Fruit fly (Drosophila melanogaster) whole organism, embryonic: ENCODE measurements around the gene Dus3.
A peak's percentile ranks its signal among the peaks of the same experiment; 100 is the strongest.

Source experiments
- CG10209 ChIP-seq: fragments of 200-800 bp; sonication (Bioruptor generic); optimal IDR thresholded peaks from 3 replicates; lab custom pipeline; 2017; ENCODE audit warnings: missing biosample characterization, mild to moderate bottlenecking, missing genetic modification characterization, missing genetic modification reagents
- CG1024 ChIP-seq: fragments of 200-800 bp; sonication (Bioruptor generic); IDR thresholded peaks from 2 replicates; pipeline ENCODE4 v1.3.6; 2022; ENCODE audit warnings: missing biosample characterization, missing genetic modification characterization
- CG11093 ChIP-seq: fragments of 200-800 bp; sonication (Bioruptor generic); IDR thresholded peaks from 3 replicates; pipeline ENCODE4 v1.3.6; 2022; ENCODE audit warnings: missing biosample characterization, missing genetic modification characterization
- CG11456 ChIP-seq: fragments of 200-800 bp; sonication (Bioruptor generic); IDR thresholded peaks from 3 replicates; pipeline ENCODE4 v1.3.6; 2022; ENCODE audit warnings: missing biosample characterization, missing genetic modification characterization
- CG12769 ChIP-seq: fragments of 200-800 bp; sonication (Bioruptor generic); optimal IDR thresholded peaks from 2 replicates; lab custom pipeline; 2019; ENCODE audit warnings: missing biosample characterization, mild to moderate bottlenecking, missing genetic modification characterization, moderate library complexity
- CG13424 ChIP-seq: fragments of 200-800 bp; sonication (Bioruptor generic); optimal IDR thresholded peaks from 2 replicates; lab custom pipeline; 2019; ENCODE audit warnings: missing biosample characterization, mild to moderate bottlenecking, missing genetic modification characterization, moderate library complexity
- CG13894 ChIP-seq: fragments of 200-800 bp; sonication (Bioruptor generic); optimal IDR thresholded peaks from 3 replicates; lab custom pipeline; 2018; ENCODE audit warnings: missing biosample characterization, mild to moderate bottlenecking, missing genetic modification characterization, moderate library complexity
- CG14050 ChIP-seq: fragments of 200-800 bp; sonication (Bioruptor generic); IDR thresholded peaks from 3 replicates; pipeline ENCODE4 v1.3.6; 2022; ENCODE audit warnings: missing biosample characterization, missing genetic modification characterization
- CG16779 ChIP-seq: fragments of 200-800 bp; sonication (Bioruptor generic); IDR thresholded peaks from 2 replicates; pipeline ENCODE4 v1.3.6; 2022; ENCODE audit warnings: missing biosample characterization, missing genetic modification characterization
- CG17186 ChIP-seq: fragments of 200-800 bp; sonication (Bioruptor generic); optimal IDR thresholded peaks from 3 replicates; lab custom pipeline; 2017; ENCODE audit warnings: missing biosample characterization, missing genetic modification reagents, missing genetic modification characterization
- CG2120 ChIP-seq: fragments of 200-800 bp; sonication (Bioruptor generic); optimal IDR thresholded peaks from 3 replicates; lab custom pipeline; 2016; ENCODE audit warnings: missing biosample characterization, missing genetic modification characterization
- CG32532 ChIP-seq: fragments of 200-800 bp; sonication (Bioruptor generic); IDR thresholded peaks from 2 replicates; pipeline ENCODE4 v1.3.6; 2022; ENCODE audit warnings: missing biosample characterization, missing genetic modification characterization
- CG32772 ChIP-seq: fragments of 200-800 bp; sonication (Bioruptor generic); IDR thresholded peaks from 2 replicates; pipeline ENCODE4 v1.3.6; 2022; ENCODE audit warnings: missing biosample characterization, missing genetic modification characterization
- CG3995 ChIP-seq: fragments of 200-800 bp; sonication (Bioruptor generic); optimal IDR thresholded peaks from 3 replicates; lab custom pipeline; 2016; ENCODE audit warnings: missing biosample characterization, missing genetic modification characterization
- CG6254 ChIP-seq: fragments of 200-800 bp; sonication (Bioruptor generic); optimal IDR thresholded peaks from 3 replicates; lab custom pipeline; 2017; ENCODE audit warnings: mild to moderate bottlenecking, missing biosample characterization, missing genetic modification reagents, missing genetic modification characterization
- CG7928 ChIP-seq: fragments of 200-800 bp; sonication (Bioruptor generic); optimal IDR thresholded peaks from 2 replicates; lab custom pipeline; 2017; ENCODE audit warnings: missing biosample characterization, mild to moderate bottlenecking, missing genetic modification characterization
- CG8281 ChIP-seq: fragments of 200-800 bp; sonication (Bioruptor generic); optimal IDR thresholded peaks from 2 replicates; lab custom pipeline; 2018; ENCODE audit warnings: missing biosample characterization, mild to moderate bottlenecking, missing genetic modification characterization, moderate library complexity
- CG9727 ChIP-seq: fragments of 200-800 bp; sonication (Bioruptor generic); optimal IDR thresholded peaks from 3 replicates; lab custom pipeline; 2017; ENCODE audit warnings: missing biosample characterization, mild to moderate bottlenecking, missing genetic modification characterization
- CG9797 ChIP-seq: fragments of 200-800 bp; sonication (Bioruptor generic); optimal IDR thresholded peaks from 3 replicates; lab custom pipeline; 2018; ENCODE audit warnings: missing biosample characterization, mild to moderate bottlenecking, missing genetic modification characterization
- CG9876 ChIP-seq: fragments of 200-800 bp; sonication (Bioruptor generic); optimal IDR thresholded peaks from 2 replicates; lab custom pipeline; 2016; ENCODE audit warnings: missing biosample characterization, missing genetic modification characterization
- CoRest ChIP-seq: fragments of 200-800 bp; sonication (Bioruptor generic); optimal IDR thresholded peaks from 3 replicates; lab custom pipeline; 2018; ENCODE audit warnings: missing biosample characterization, mild to moderate bottlenecking, missing genetic modification characterization, moderate library complexity
- Dfd ChIP-seq, 2 experiments: fragments of >200 bp; optimal IDR thresholded peaks; 2 replicates each; lab custom pipeline; 2017; ENCODE audit warnings: missing biosample characterization in 2 of 2, missing genetic modification characterization in 2 of 2
- Dref ChIP-seq: fragments of 200-800 bp; sonication (Bioruptor generic); IDR thresholded peaks from 2 replicates; pipeline ENCODE4 v1.3.6; 2022; ENCODE audit warnings: missing biosample characterization, missing genetic modification characterization
- HLH3B ChIP-seq: fragments of 200-800 bp; sonication (Bioruptor generic); IDR thresholded peaks from 2 replicates; pipeline ENCODE4 v1.3.6; 2022; ENCODE audit warnings: missing biosample characterization, missing genetic modification characterization
- Hmx ChIP-seq: fragments of 200-800 bp; sonication (Bioruptor generic); optimal IDR thresholded peaks from 2 replicates; lab custom pipeline; 2016; ENCODE audit warnings: missing biosample characterization, missing genetic modification characterization
- Hr39 ChIP-seq: fragments of >200 bp; optimal IDR thresholded peaks from 2 replicates; lab custom pipeline; 2017
- Lhr ChIP-seq: fragments of 200-800 bp; sonication (Bioruptor generic); optimal IDR thresholded peaks from 3 replicates; lab custom pipeline; 2017; ENCODE audit warnings: mild to moderate bottlenecking, missing biosample characterization, missing genetic modification reagents, missing genetic modification characterization
- Max ChIP-seq: fragments of 200-800 bp; sonication (Bioruptor generic); optimal IDR thresholded peaks from 2 replicates; lab custom pipeline; 2016; ENCODE audit warnings: missing biosample characterization, mild to moderate bottlenecking, missing genetic modification characterization
- Med ChIP-seq: fragments of 200-800 bp; sonication (Bioruptor generic); peaks from one replicate; lab custom pipeline; 2016; ENCODE audit warnings: missing biosample characterization, missing genetic modification characterization, mild to moderate bottlenecking, inconsistent platforms, moderate library complexity
- NfI ChIP-seq: fragments of 200-800 bp; sonication (Bioruptor generic); optimal IDR thresholded peaks from 3 replicates; lab custom pipeline; 2018; ENCODE audit warnings: missing biosample characterization, mild to moderate bottlenecking, missing genetic modification characterization, moderate library complexity
- PHDP ChIP-seq: fragments of 200-800 bp; sonication (Bioruptor generic); optimal IDR thresholded peaks from 3 replicates; lab custom pipeline; 2018; ENCODE audit warnings: missing biosample characterization, mild to moderate bottlenecking, missing genetic modification characterization, moderate library complexity
- Pdp1 ChIP-seq, 2 experiments: fragments of 200-800 bp; sonication (Bioruptor generic); optimal IDR thresholded peaks; 3 replicates each; lab custom pipeline; 2016; ENCODE audit warnings: missing biosample characterization in 2 of 2, missing genetic modification characterization in 2 of 2, mild to moderate bottlenecking in 1 of 2, moderate library complexity in 1 of 2
- Stat92E ChIP-seq, 3 experiments: fragments of >200 bp in 2 of 3; fragments of 200-800 bp in 1 of 3; sonication (Bioruptor generic) in 1 of 3; optimal IDR thresholded peaks; 2 replicates each; lab custom pipeline; 2017 to 2019; ENCODE audit warnings: missing biosample characterization in 3 of 3, missing genetic modification characterization in 3 of 3, mild to moderate bottlenecking in 1 of 3, moderate library complexity in 1 of 3
- chinmo ChIP-seq: fragments of 200-800 bp; sonication (Bioruptor generic); IDR thresholded peaks from 4 replicates; pipeline ENCODE4 v1.3.6; 2022; ENCODE audit warnings: missing biosample characterization, missing genetic modification characterization; ENCODE audit not compliant: partially characterized antibody
- disco-r ChIP-seq: fragments of 200-800 bp; sonication (Bioruptor generic); optimal IDR thresholded peaks from 2 replicates; lab custom pipeline; 2016; ENCODE audit warnings: missing biosample characterization, missing genetic modification characterization
- fd102C ChIP-seq: fragments of 200-800 bp; sonication (Bioruptor generic); optimal IDR thresholded peaks from 2 replicates; lab custom pipeline; 2018; ENCODE audit warnings: missing biosample characterization, mild to moderate bottlenecking, missing genetic modification characterization, moderate library complexity
- grau ChIP-seq: fragments of 200-800 bp; optimal IDR thresholded peaks from 3 replicates; lab custom pipeline; 2019; ENCODE audit warnings: missing biosample characterization, mild to moderate bottlenecking, missing genetic modification characterization, moderate library complexity
- jigr1 ChIP-seq: fragments of 200-800 bp; sonication (Bioruptor generic); IDR thresholded peaks from 3 replicates; pipeline ENCODE4 v1.3.6; 2022; ENCODE audit warnings: missing biosample characterization, missing genetic modification characterization
- ken ChIP-seq: fragments of 200-800 bp; sonication (Bioruptor generic); IDR thresholded peaks from 3 replicates; pipeline ENCODE4 v1.3.6; 2022; ENCODE audit warnings: missing biosample characterization, missing genetic modification characterization
- lmd ChIP-seq: fragments of 200-800 bp; sonication (Bioruptor generic); IDR thresholded peaks from 2 replicates; pipeline ENCODE4 v1.3.6; 2022; ENCODE audit warnings: missing biosample characterization, missing genetic modification characterization
- mirr ChIP-seq: fragments of 200-800 bp; sonication (Bioruptor generic); optimal IDR thresholded peaks from 3 replicates; lab custom pipeline; 2018; ENCODE audit warnings: missing biosample characterization, mild to moderate bottlenecking, missing genetic modification characterization
- pan ChIP-seq, 4 experiments: fragments of >200 bp in 3 of 4; fragments of 200-800 bp in 1 of 4; sonication (Bioruptor generic) in 1 of 4; optimal IDR thresholded peaks in 3 of 4; IDR thresholded peaks in 1 of 4; 2 replicates each; pipeline versions ENCODE4 v1.3.6 to Lab custom; 2017 to 2022; ENCODE audit warnings: missing biosample characterization in 2 of 4, missing genetic modification characterization in 2 of 4, mixed read lengths in 1 of 4
- pb ChIP-seq: fragments of 200-800 bp; sonication (Bioruptor generic); optimal IDR thresholded peaks from 3 replicates; lab custom pipeline; 2016; ENCODE audit warnings: missing biosample characterization, missing genetic modification characterization
- peb ChIP-seq: fragments of 200-800 bp; sonication (Bioruptor generic); IDR thresholded peaks from 2 replicates; pipeline ENCODE4 v1.3.6; 2022; ENCODE audit warnings: missing biosample characterization, missing genetic modification characterization
- pros ChIP-seq: fragments of 200-800 bp; sonication (Bioruptor generic); optimal IDR thresholded peaks from 3 replicates; lab custom pipeline; 2019; ENCODE audit warnings: missing biosample characterization, mild to moderate bottlenecking, missing genetic modification characterization, moderate library complexity
- scrt ChIP-seq: fragments of 200-800 bp; sonication (Bioruptor generic); optimal IDR thresholded peaks from 2 replicates; lab custom pipeline; 2018; ENCODE audit warnings: missing biosample characterization, mild to moderate bottlenecking, missing genetic modification characterization, moderate library complexity
- sna ChIP-seq: fragments of 200-800 bp; sonication (Bioruptor generic); IDR thresholded peaks from 2 replicates; pipeline ENCODE4 v1.3.6; 2022; ENCODE audit warnings: missing biosample characterization, missing genetic modification characterization; ENCODE audit not compliant: partially characterized antibody
- trh ChIP-seq: fragments of 200-800 bp; sonication (Bioruptor generic); optimal IDR thresholded peaks from 2 replicates; lab custom pipeline; 2016; ENCODE audit warnings: missing biosample characterization, missing genetic modification characterization
- twi ChIP-seq: fragments of 200-800 bp; optimal IDR thresholded peaks from 2 replicates; lab custom pipeline; 2019; ENCODE audit warnings: missing biosample characterization, mild to moderate bottlenecking, missing genetic modification characterization, moderate library complexity
- usp ChIP-seq: fragments of >200 bp; optimal IDR thresholded peaks from 2 replicates; lab custom pipeline; 2017; ENCODE audit warnings: missing biosample characterization, missing genetic modification characterization
- vvl ChIP-seq: fragments of 200-800 bp; sonication (Bioruptor generic); IDR thresholded peaks from 2 replicates; pipeline ENCODE4 v1.3.6; 2022; ENCODE audit warnings: missing biosample characterization, missing genetic modification characterization

Dus3 gene

DNA sequence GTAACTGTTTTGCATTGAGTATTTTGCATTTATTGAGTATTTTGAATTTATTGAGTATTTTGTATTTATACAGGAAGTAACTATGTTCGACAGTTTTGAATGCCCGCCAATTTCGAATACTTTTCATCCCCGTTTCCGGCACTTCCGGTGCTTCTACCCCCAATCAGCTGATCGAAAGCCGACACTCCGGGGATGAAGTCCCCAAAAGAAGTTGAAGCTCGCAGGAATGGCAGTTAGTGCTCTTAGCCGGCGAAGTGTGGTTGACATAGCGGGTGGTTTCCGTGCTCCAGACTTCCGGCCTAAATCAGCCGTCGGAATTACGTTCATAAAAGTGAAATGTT is 37.4 kb downstream of the Dus3 start, which contains the start of gene sick (continued):
- TF ChIP-seq twi: no peak
- TF ChIP-seq PHDP: peak; percentile 11
- no peak for TF ChIP-seq disco-r (GFP tag; lab: Kevin White, UChicago)
- no peak for TF ChIP-seq CG8281 (tag; lab: Kevin White, UChicago)
- TF ChIP-seq CG32532 (GFP tag; lab: Robert Waterston, UW): no peak
- TF ChIP-seq CG32772: no peak; the same call in 1 of the 2 replicates
- TF ChIP-seq scrt (GFP tag; lab: Kevin White, UChicago): peak; percentile 55
- TF ChIP-seq Pdp1 (GFP tag; optimal IDR thresholded peaks at IDR 0.05; lab: Kevin White, UChicago): no peak
- no peak for TF ChIP-seq vvl (GFP tag; lab: Robert Waterston, UW)
- TF ChIP-seq CG2120: no peak
- no peak for TF ChIP-seq jigr1 (GFP tag; lab: Robert Waterston, UW)
- peak; percentile 27 for TF ChIP-seq mirr (GFP tag; lab: Kevin White, UChicago)
- peak; percentile 4 for TF ChIP-seq CG9727
- TF ChIP-seq Stat92E (GFP tag; optimal IDR thresholded peaks at IDR 0.05; lab: Kevin White, UChicago): no peak
- TF ChIP-seq CG13894 (tag; lab: Kevin White, UChicago): no peak
- no peak for TF ChIP-seq fd102C
- no peak for TF ChIP-seq pan (optimal IDR thresholded peaks at IDR 0.05; lab: Kevin White, UChicago)
- TF ChIP-seq pan (GFP tag; optimal IDR thresholded peaks at IDR 0.05 in 1 of 2, IDR thresholded peaks at IDR 0.05 in 1 of 2): no peak
- no peak for TF ChIP-seq HLH3B (GFP tag; lab: Robert Waterston, UW)
- no peak for TF ChIP-seq NfI
- no peak for TF ChIP-seq CG6254 (GFP tag; lab: Kevin White, UChicago)
- no peak for TF ChIP-seq CG1024 (GFP tag; lab: Robert Waterston, UW)
- TF ChIP-seq Hr39 (lab: Kevin White, UChicago): no peak
- no peak for TF ChIP-seq CG17186
- TF ChIP-seq usp: no peak
- no peak for TF ChIP-seq pb (GFP tag; lab: Kevin White, UChicago)
- no peak for TF ChIP-seq lmd
- TF ChIP-seq CG11456 (GFP tag; lab: Robert Waterston, UW): no peak
- peak; percentile 69 for TF ChIP-seq Med (GFP tag; lab: Kevin White, UChicago)
- no peak for TF ChIP-seq CG9876 (GFP tag; lab: Kevin White, UChicago)
- 0 out of 2 replicates have a peak, but pooled peaks have one; percentile 29 for TF ChIP-seq CG16779 (GFP tag; lab: Robert Waterston, UW)
- TF ChIP-seq CG3995 (GFP tag; lab: Kevin White, UChicago): no peak
- no peak for TF ChIP-seq Hmx
- no peak for TF ChIP-seq Dfd (GFP tag; optimal IDR thresholded peaks at IDR 0.05; lab: Kevin White, UChicago)
- TF ChIP-seq CG12769 (tag; lab: Kevin White, UChicago): no peak
- TF ChIP-seq CG14050 (GFP tag; lab: Robert Waterston, UW): no peak
- no peak for TF ChIP-seq trh (GFP tag; lab: Kevin White, UChicago)
- no peak for TF ChIP-seq Lhr (GFP tag; lab: Kevin White, UChicago)
- TF ChIP-seq CG7928 (GFP tag; lab: Kevin White, UChicago): no peak
- TF ChIP-seq Max (GFP tag; lab: Kevin White, UChicago): peak; percentile 20
- no peak for TF ChIP-seq CG9797 (GFP tag; lab: Kevin White, UChicago)
- TF ChIP-seq grau: no peak
- TF ChIP-seq CG11093 (GFP tag; lab: Robert Waterston, UW): no peak
- TF ChIP-seq ken (GFP tag; lab: Robert Waterston, UW): no peak
- no peak for TF ChIP-seq chinmo (GFP tag; lab: Robert Waterston, UW)
- TF ChIP-seq Dref (GFP tag; lab: Robert Waterston, UW): no peak
- no peak for TF ChIP-seq sna
- no peak for TF ChIP-seq CG13424
- peak; percentile 9 for TF ChIP-seq CoRest (tag; lab: Kevin White, UChicago)
- TF ChIP-seq peb (GFP tag; lab: Robert Waterston, UW): no peak
- no peak for TF ChIP-seq CG10209 (GFP tag; lab: Kevin White, UChicago)
- no peak for TF ChIP-seq pros (GFP tag; lab: Kevin White, UChicago)
